Worm (Caenorhabditis elegans) whole organism, L2 larva: ENCODE measurements around the gene prp-39.
A peak's percentile ranks its signal among the peaks of the same experiment; 100 is the strongest.

ENCODE experiments used
- R02D3.7 ChIP-seq: fragments of 150-350 bp; optimal IDR thresholded peaks from 2 replicates; lab custom pipeline; 2014; ENCODE audit warnings: missing biosample characterization, missing genetic modification characterization
- Y55F3AM.14 ChIP-seq: fragments of 200-800 bp; sonication (Bioruptor generic); optimal IDR thresholded peaks from 2 replicates; lab custom pipeline; 2018; ENCODE audit warnings: mild to moderate bottlenecking, missing genetic modification characterization, missing compliant biosample characterization
- ama-1 ChIP-seq: fragments of 150-350 bp; optimal IDR thresholded peaks from 2 replicates; lab custom pipeline; 2018; ENCODE audit warnings: inconsistent platforms
- ceh-82 ChIP-seq: fragments of 150-350 bp; optimal IDR thresholded peaks from 2 replicates; lab custom pipeline; 2014; ENCODE audit warnings: missing biosample characterization, missing genetic modification characterization
- elt-1 ChIP-seq: fragments of 150-350 bp; optimal IDR thresholded peaks from 2 replicates; lab custom pipeline; 2014; ENCODE audit warnings: missing biosample characterization, missing genetic modification characterization
- fos-1 ChIP-seq: fragments of 150-350 bp; optimal IDR thresholded peaks from 2 replicates; lab custom pipeline; 2014; ENCODE audit warnings: missing biosample characterization, missing genetic modification characterization
- lin-39 ChIP-seq: fragments of 150-350 bp; optimal IDR thresholded peaks from 2 replicates; lab custom pipeline; 2014; ENCODE audit warnings: missing biosample characterization, missing genetic modification reagents, missing genetic modification characterization
- lsy-2 ChIP-seq, 2 experiments: fragments of 150-350 bp in 1 of 2; sonication (generic microtip) in 1 of 2; optimal IDR thresholded peaks; 2 replicates each; lab custom pipeline; 2014 to 2017; ENCODE audit warnings: missing biosample characterization in 2 of 2, missing genetic modification characterization in 2 of 2
- mdl-1 ChIP-seq, 2 experiments: fragments of 150-350 bp in 1 of 2; sonication (generic microtip) in 1 of 2; optimal IDR thresholded peaks; 2 replicates each; lab custom pipeline; 2017; ENCODE audit warnings: missing biosample characterization in 2 of 2, missing genetic modification characterization in 2 of 2
- nhr-237 ChIP-seq: fragments of 150-350 bp; optimal IDR thresholded peaks from 2 replicates; lab custom pipeline; 2014; ENCODE audit warnings: missing biosample characterization, missing genetic modification characterization
- snpc-4 ChIP-seq: fragments of 150-350 bp; optimal IDR thresholded peaks from 2 replicates; lab custom pipeline; 2014; ENCODE audit warnings: missing biosample characterization, missing genetic modification characterization
- zag-1 ChIP-seq: fragments of 150-350 bp; optimal IDR thresholded peaks from 2 replicates; lab custom pipeline; 2014; ENCODE audit warnings: missing biosample characterization, missing genetic modification characterization
- ztf-11 ChIP-seq: sonication (generic microtip); optimal IDR thresholded peaks from 2 replicates; lab custom pipeline; 2017; ENCODE audit warnings: missing biosample characterization, missing genetic modification characterization
- ztf-4 ChIP-seq: fragments of 150-350 bp; optimal IDR thresholded peaks from 2 replicates; lab custom pipeline; 2014; ENCODE audit warnings: missing biosample characterization, missing genetic modification characterization

- TF ChIP-seq nhr-237 (no peak), snpc-4 (tag; lab: Kevin White, UChicago) (no peak), elt-1 (tag; lab: Kevin White, UChicago) (no peak), zag-1 (no peak), ztf-11 (tag; lab: Kevin White, UChicago) (no peak), Y55F3AM.14 (GFP tag; lab: Kevin White, UChicago) (no peak), R02D3.7 (tag; lab: Kevin White, UChicago) (no peak), lin-39 (tag; lab: Kevin White, UChicago) (no peak), ztf-4 (tag; lab: Kevin White, UChicago) (no peak), ama-1 (lab: Kevin White, UChicago) (no peak), mdl-1 (tag; optimal IDR thresholded peaks at IDR 0.05; lab: Kevin White, UChicago) (no peak), lsy-2 (tag; optimal IDR thresholded peaks at IDR 0.05; lab: Kevin White, UChicago) (peak in 1 of 2 experiments; percentile 9), ceh-82 (tag; lab: Kevin White, UChicago) (no peak), fos-1 (tag; lab: Kevin White, UChicago) (no peak)
Observed at ce11 chrV:5712189-5712588, 29.8 kb upstream of the prp-39 start.
